Worm (Caenorhabditis elegans): ENCODE results near the gene dod-21.

The dod-21 gene

ce11 chrIV:12911990-12912389 lies 24.5 kb upstream of the dod-21 start, which contains the start of gene K08D8.5:
K08D8.5 (minus strand) TSS chrIV:12912129.
- TF ChIP-seq dve-1 (tag; optimal IDR thresholded peaks at IDR 0.05; ENCODE audit: insufficient read depth) (no peak), mes-2 (tag; optimal IDR thresholded peaks at IDR 0.05; ENCODE audit: poor library complexity, severe bottlenecking) (no peak), dmd-6 (GFP tag; IDR thresholded peaks at IDR 0.05) (peak; percentile 70), Y105C5A.15 (GFP tag; IDR thresholded peaks at IDR 0.05) (no peak), pqm-1 (tag; optimal IDR thresholded peaks at IDR 0.05) (peak; percentile 44), hlh-11 (tag; optimal IDR thresholded peaks at IDR 0.05) (peak; percentile 7), nhr-28 (tag; optimal IDR thresholded peaks at IDR 0.05) (peak; percentile 49)

- TF ChIP-seq unc-62 (GFP tag; optimal IDR thresholded peaks at IDR 0.05 in 1 of 2), result peak in 1 of 2 experiments; percentile 97
- TF ChIP-seq unc-62 (tag; optimal IDR thresholded peaks at IDR 0.05), result no peak
- no peak for TF ChIP-seq aly-2 (tag; optimal IDR thresholded peaks at IDR 0.05)
Measured at ce11 chrIV:12914532-12915019, 22.0 kb upstream of the dod-21 start, which contains the start of gene irg-6. irg-6 (minus strand) TSS chrIV:12914969.

- no peak for TF ChIP-seq dmd-8 (GFP tag; IDR thresholded peaks at IDR 0.05)
- no peak for TF ChIP-seq daf-8 (GFP tag; IDR thresholded peaks at IDR 0.05)
- no peak for TF ChIP-seq aha-1 (tag)
- TF ChIP-seq hlh-11 (tag; optimal IDR thresholded peaks at IDR 0.05), result no peak
- TF ChIP-seq lin-13 (GFP tag; optimal IDR thresholded peaks at IDR 0.05), result no peak
- no peak for TF ChIP-seq jun-1 (tag; optimal IDR thresholded peaks at IDR 0.05)
- TF ChIP-seq cey-2 (tag; optimal IDR thresholded peaks at IDR 0.05; ENCODE audit: borderline replicate concordance, insufficient read depth), result no peak
Measured at ce11 chrIV:12915479-12915878, 21.1 kb upstream of the dod-21 start, which contains the start of gene srz-15. srz-15 (plus strand) TSS chrIV:12915779.

ce11 chrIV:12918256-12918655 lies 18.3 kb upstream of the dod-21 start, which contains the start of gene C32H11.3:
C32H11.3 (plus strand) TSS chrIV:12918556.
- TF ChIP-seq unc-39 (tag; optimal IDR thresholded peaks at IDR 0.05) (no peak), ces-1 (GFP tag; optimal IDR thresholded peaks at IDR 0.05) (no peak)

ce11 chrIV:12920553-12920952 lies 16.0 kb upstream of the dod-21 start:
- TF ChIP-seq tra-1 (GFP tag; IDR thresholded peaks at IDR 0.05) (no peak), dmd-6 (GFP tag; IDR thresholded peaks at IDR 0.05) (peak; percentile 69), tag-97 (GFP tag; IDR thresholded peaks at IDR 0.05) (no peak), nhr-111 (GFP tag; optimal IDR thresholded peaks at IDR 0.05) (no peak), pqm-1 (tag; optimal IDR thresholded peaks at IDR 0.05) (peak; percentile 25), nhr-11 (tag; optimal IDR thresholded peaks at IDR 0.05) (no peak), ztf-11 (tag; optimal IDR thresholded peaks at IDR 0.05) (no peak), spr-1 (tag; optimal IDR thresholded peaks at IDR 0.05) (no peak), dve-1 (tag; optimal IDR thresholded peaks at IDR 0.05; ENCODE audit: insufficient read depth) (no peak), T26A8.4 (GFP tag; IDR thresholded peaks at IDR 0.05) (no peak), nhr-28 (tag; optimal IDR thresholded peaks at IDR 0.05) (peak; percentile 66), nhr-25 (tag; optimal IDR thresholded peaks at IDR 0.05; ENCODE audit: borderline replicate concordance, insufficient read depth) (no peak), unc-62 (GFP tag; optimal IDR thresholded peaks at IDR 0.05 in 1 of 2) (peak in 1 of 2 experiments; percentile 22), unc-62 (tag; optimal IDR thresholded peaks at IDR 0.05) (no peak), daf-19 (GFP tag; conservative IDR thresholded peaks at IDR 0.05) (no peak), daf-16 (GFP tag; optimal IDR thresholded peaks at IDR 0.05) (no peak), daf-16 (tag; optimal IDR thresholded peaks at IDR 0.05) (peak; percentile 34)

ce11 chrIV:12921027-12921426 lies 15.5 kb upstream of the dod-21 start, which contains the start of gene C32H11.4:
C32H11.4 (plus strand) TSS chrIV:12921264.
- TF ChIP-seq nhr-48 (tag; optimal IDR thresholded peaks at IDR 0.05), result peak; percentile 67
- no peak for TF ChIP-seq daf-19 (GFP tag; conservative IDR thresholded peaks at IDR 0.05)
- no peak for TF ChIP-seq nhr-237 (tag; optimal IDR thresholded peaks at IDR 0.05)
- no peak for TF ChIP-seq nhr-76 (tag; optimal IDR thresholded peaks at IDR 0.05)
- peak; percentile 73 for TF ChIP-seq pqm-1 (tag; optimal IDR thresholded peaks at IDR 0.05)
- TF ChIP-seq nhr-28 (tag; optimal IDR thresholded peaks at IDR 0.05), result peak; percentile 8
- TF ChIP-seq daf-16 (GFP tag; optimal IDR thresholded peaks at IDR 0.05), result no peak
- TF ChIP-seq daf-16 (tag; optimal IDR thresholded peaks at IDR 0.05), result peak; percentile 64
- TF ChIP-seq daf-8 (GFP tag; IDR thresholded peaks at IDR 0.05), result no peak
- peak; percentile 46 for TF ChIP-seq hlh-11 (tag; optimal IDR thresholded peaks at IDR 0.05)
- peak; percentile 69 for TF ChIP-seq php-3 (GFP tag; IDR thresholded peaks at IDR 0.05)
- TF ChIP-seq zip-2 (tag; optimal IDR thresholded peaks at IDR 0.05), result no peak
- TF ChIP-seq lin-38 (GFP tag; IDR thresholded peaks at IDR 0.05), result no peak
- TF ChIP-seq dmd-6 (GFP tag; IDR thresholded peaks at IDR 0.05), result peak; percentile 82

Measured in whole organism, L4 larva.